Worm (Caenorhabditis elegans) whole organism, L2 larva: ENCODE results near the gene asp-16.

Source experiments
- C34F6.9 ChIP-seq: fragments of 150-350 bp; optimal IDR thresholded peaks from 2 replicates; lab custom pipeline; 2014; ENCODE audit warnings: missing biosample characterization, missing genetic modification characterization
- aly-2 ChIP-seq: fragments of 150-350 bp; optimal IDR thresholded peaks from 2 replicates; lab custom pipeline; 2014; ENCODE audit warnings: missing biosample characterization, missing genetic modification characterization
- fos-1 ChIP-seq: fragments of 150-350 bp; optimal IDR thresholded peaks from 2 replicates; lab custom pipeline; 2014; ENCODE audit warnings: missing biosample characterization, missing genetic modification characterization
- gmeb-1 ChIP-seq: fragments of 150-350 bp; optimal IDR thresholded peaks from 2 replicates; lab custom pipeline; 2014; ENCODE audit warnings: missing biosample characterization, missing genetic modification characterization
- lin-11 ChIP-seq: fragments of 150-350 bp; sonication (generic microtip); optimal IDR thresholded peaks from 2 replicates; lab custom pipeline; 2014; ENCODE audit warnings: missing biosample characterization, missing genetic modification characterization, inconsistent platforms, mixed read lengths
- mab-5 ChIP-seq: fragments of 150-350 bp; optimal IDR thresholded peaks from 2 replicates; lab custom pipeline; 2014; ENCODE audit warnings: missing biosample characterization, missing genetic modification characterization
- nhr-11 ChIP-seq: fragments of 150-350 bp; optimal IDR thresholded peaks from 2 replicates; lab custom pipeline; 2014; ENCODE audit warnings: missing biosample characterization, missing genetic modification characterization
- nhr-25 ChIP-seq: fragments of 150-350 bp; sonication (generic microtip); optimal IDR thresholded peaks from 3 replicates; lab custom pipeline; 2014; ENCODE audit warnings: missing biosample characterization, missing genetic modification characterization
- nhr-77 ChIP-seq: fragments of 150-350 bp; optimal IDR thresholded peaks from 2 replicates; lab custom pipeline; 2014; ENCODE audit warnings: missing biosample characterization, missing genetic modification characterization
- snpc-4 ChIP-seq: fragments of 150-350 bp; optimal IDR thresholded peaks from 2 replicates; lab custom pipeline; 2014; ENCODE audit warnings: missing biosample characterization, missing genetic modification characterization
- unc-62 ChIP-seq: fragments of 150-350 bp; optimal IDR thresholded peaks from 2 replicates; lab custom pipeline; 2014; ENCODE audit warnings: missing biosample characterization, missing genetic modification reagents, missing genetic modification characterization
- ztf-11 ChIP-seq: sonication (generic microtip); optimal IDR thresholded peaks from 2 replicates; lab custom pipeline; 2017; ENCODE audit warnings: missing biosample characterization, missing genetic modification characterization

ce11 chrV:19082541-19082940 is 40.1 kb upstream of the asp-16 start, which contains the start of gene nhr-95:
- TF ChIP-seq aly-2 (tag; lab: Kevin White, UChicago), result no peak
- TF ChIP-seq lin-11 (tag; lab: Kevin White, UChicago), result no peak
- TF ChIP-seq ztf-11 (tag; lab: Kevin White, UChicago), result no peak
- TF ChIP-seq fos-1 (tag; lab: Kevin White, UChicago), result no peak
- no peak for TF ChIP-seq snpc-4 (tag; lab: Kevin White, UChicago)
- TF ChIP-seq nhr-11 (tag; lab: Kevin White, UChicago), result no peak
- no peak for TF ChIP-seq mab-5
- no peak for TF ChIP-seq C34F6.9 (tag; lab: Kevin White, UChicago)
- TF ChIP-seq nhr-25 (tag; lab: Kevin White, UChicago), result no peak
- TF ChIP-seq gmeb-1 (tag; lab: Kevin White, UChicago), result no peak
- no peak for TF ChIP-seq unc-62 (GFP tag; lab: Kevin White, UChicago)
- TF ChIP-seq nhr-77 (tag; lab: Kevin White, UChicago), result no peak
